Fruit fly (Drosophila melanogaster): Measurements from ENCODE around the gene CG3108.
A peak's percentile ranks its signal among the peaks of the same experiment; 100 is the strongest.

The CG3108 gene

DNA sequence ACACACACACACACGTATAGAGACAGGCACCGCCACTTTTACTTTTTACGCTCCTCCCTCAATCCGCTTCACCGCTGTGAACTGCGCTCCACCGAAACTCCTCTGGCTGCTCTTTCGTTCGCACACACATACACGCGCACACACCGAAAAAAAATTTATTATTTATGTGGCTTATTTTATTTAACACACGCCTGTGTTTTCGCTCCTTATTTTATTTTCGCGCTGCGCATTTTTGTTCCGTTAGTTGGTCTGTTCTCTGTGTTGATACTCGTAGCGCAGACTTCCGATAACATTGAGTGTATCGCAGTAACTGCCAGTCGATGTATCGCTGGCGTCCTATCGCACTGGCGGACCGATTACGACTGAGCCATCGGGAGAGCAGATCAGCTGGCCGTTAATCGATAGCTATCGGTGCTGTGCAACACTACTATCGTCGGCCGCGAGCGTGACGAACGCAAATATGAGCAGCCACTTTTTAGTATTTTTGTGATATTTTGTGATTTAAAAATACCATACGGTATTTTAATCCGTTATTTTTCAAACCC is 43.7 kb downstream of the CG3108 start, which contains the start of gene Snx27 (continued):
- TF ChIP-seq wor (GFP tag; IDR thresholded peaks at IDR 0.05) (no peak), yki (optimal IDR thresholded peaks at IDR 0.05) (no peak), lmd (GFP tag; IDR thresholded peaks at IDR 0.05) (peak; percentile 35; the same call in 1 of the 2 replicates), Max (GFP tag; optimal IDR thresholded peaks at IDR 0.05) (no peak), mam (GFP tag; optimal IDR thresholded peaks at IDR 0.05) (peak; percentile 73), CG8944 (GFP tag; optimal IDR thresholded peaks at IDR 0.05) (peak; percentile 43), emc (GFP tag; optimal IDR thresholded peaks at IDR 0.05) (peak; percentile 4), CG9215 (GFP tag; IDR thresholded peaks at IDR 0.05) (no peak; the same call in 1 of the 2 replicates), CG9817 (tag; optimal IDR thresholded peaks at IDR 0.05) (peak; percentile 33), CG13775 (GFP tag; optimal IDR thresholded peaks at IDR 0.05) (no peak), Hr3 (GFP tag; optimal IDR thresholded peaks at IDR 0.05) (peak; percentile 48), pita (GFP tag; optimal IDR thresholded peaks at IDR 0.05) (no peak), lola (GFP tag; optimal IDR thresholded peaks at IDR 0.05) (no peak), luna (GFP tag; optimal IDR thresholded peaks at IDR 0.05) (peak; percentile 60), CG7839 (tag; optimal IDR thresholded peaks at IDR 0.05) (no peak), gem (tag; optimal IDR thresholded peaks at IDR 0.05) (peak; percentile 22), onecut (GFP tag; IDR thresholded peaks at IDR 0.05) (0 out of 2 replicates have a peak, but pooled peaks have one; percentile 12), knrl (GFP tag; IDR thresholded peaks at IDR 0.05; ENCODE audit: partially characterized antibody) (peak; percentile 99), CG15073 (GFP tag; optimal IDR thresholded peaks at IDR 0.05) (no peak), HmgD (GFP tag; optimal IDR thresholded peaks at IDR 0.05) (peak; percentile 81), HLH4C (GFP tag; IDR thresholded peaks at IDR 0.05; ENCODE audit: partially characterized antibody) (peak; percentile 99), CG4404 (GFP tag; IDR thresholded peaks at IDR 0.05) (peak; percentile 20; the same call in 1 of the 2 replicates), CG17385 (GFP tag; optimal IDR thresholded peaks at IDR 0.05) (peak; percentile 17), pzg (GFP tag; optimal IDR thresholded peaks at IDR 0.05) (peak; percentile 99), CG7987 (GFP tag; optimal IDR thresholded peaks at IDR 0.05) (peak; percentile 52), CG9797 (GFP tag; optimal IDR thresholded peaks at IDR 0.05) (peak; percentile 94), Oaz (GFP tag; IDR thresholded peaks at IDR 0.05) (no peak), nau (GFP tag; optimal IDR thresholded peaks at IDR 0.05) (no peak), crc (GFP tag; optimal IDR thresholded peaks at IDR 0.05) (peak; percentile 12), cwo (GFP tag; optimal IDR thresholded peaks at IDR 0.05) (no peak), CG17186 (GFP tag; optimal IDR thresholded peaks at IDR 0.05) (peak; percentile 88), CG32767 (GFP tag; IDR thresholded peaks at IDR 0.05) (no peak), stc (GFP tag; IDR thresholded peaks at IDR 0.05) (no peak), vfl (GFP tag; optimal IDR thresholded peaks at IDR 0.05) (peak; percentile 48), CG8359 (GFP tag; optimal IDR thresholded peaks at IDR 0.05; ENCODE audit: borderline replicate concordance) (no peak), NC2β (GFP tag; optimal IDR thresholded peaks at IDR 0.05) (peak; percentile 62), CG34376 (GFP tag; optimal IDR thresholded peaks at IDR 0.05) (peak; percentile 15), bigmax (GFP tag; optimal IDR thresholded peaks at IDR 0.05) (no peak), otp (GFP tag; IDR thresholded peaks at IDR 0.05) (peak; percentile 9; the same call in 1 of the 3 replicates), CG8478 (optimal IDR thresholded peaks at IDR 0.05) (no peak), fd3F (GFP tag; optimal IDR thresholded peaks at IDR 0.05) (no peak), zen2 (GFP tag; IDR thresholded peaks at IDR 0.05; ENCODE audit: partially characterized antibody) (peak; percentile 99), gsb-n (tag; optimal IDR thresholded peaks at IDR 0.05) (peak; percentile 97), Hand (GFP tag; optimal IDR thresholded peaks at IDR 0.05) (peak; percentile 36), CG33213 (GFP tag; optimal IDR thresholded peaks at IDR 0.05) (peak; percentile 78), zf30C (GFP tag; optimal IDR thresholded peaks at IDR 0.05) (no peak), CG18619 (GFP tag; optimal IDR thresholded peaks at IDR 0.05) (no peak), org-1 (GFP tag; optimal IDR thresholded peaks at IDR 0.05) (no peak), CG15514 (GFP tag; optimal IDR thresholded peaks at IDR 0.05) (peak; percentile 89), CkIIα-i1 (GFP tag; IDR thresholded peaks at IDR 0.05) (no peak)

All from whole organism, embryonic.